Fruit fly (Drosophila melanogaster) S2 (cell line): ENCODE measurements around the gene Rlb1.

Experiments used
- CG8478 ChIP-seq: fragments of >200 bp; optimal IDR thresholded peaks from 2 replicates; lab custom pipeline; 2018
- CTCF ChIP-seq, 2 experiments: fragments of >200 bp; optimal IDR thresholded peaks; 2 replicates each; lab custom pipeline; 2018

The Rlb1 gene

dm6 chr3R:9513052-9513420 lies at the start of gene Rlb1, which contains the start of gene Ras85D:
TSS of gene Rlb1 (plus strand) at chr3R:9513327.
TSS of gene Ras85D (minus strand) at chr3R:9513067.
- TF ChIP-seq CTCF (optimal IDR thresholded peaks at IDR 0.05; lab: Kevin White, UChicago) (no peak), CG8478 (lab: Kevin White, UChicago) (no peak)

- TF ChIP-seq CG8478 (lab: Kevin White, UChicago) (no peak), CTCF (optimal IDR thresholded peaks at IDR 0.05; lab: Kevin White, UChicago) (no peak)
Observed at dm6 chr3R:9468109-9468508, 45.0 kb upstream of the Rlb1 start.

- no peak for TF ChIP-seq CTCF (optimal IDR thresholded peaks at IDR 0.05; lab: Kevin White, UChicago)
- TF ChIP-seq CG8478 (lab: Kevin White, UChicago), result no peak
Observed at dm6 chr3R:9480396-9480795, 32.7 kb upstream of the Rlb1 start.

dm6 chr3R:9487561-9487960 lies 25.6 kb upstream of the Rlb1 start:
- TF ChIP-seq CTCF (optimal IDR thresholded peaks at IDR 0.05; lab: Kevin White, UChicago), result no peak
- TF ChIP-seq CG8478 (lab: Kevin White, UChicago), result no peak

- TF ChIP-seq CG8478 (lab: Kevin White, UChicago) (no peak), CTCF (optimal IDR thresholded peaks at IDR 0.05; lab: Kevin White, UChicago) (no peak)
Observed at dm6 chr3R:9487961-9488360, 25.2 kb upstream of the Rlb1 start.

- TF ChIP-seq CG8478 (lab: Kevin White, UChicago), result no peak
- TF ChIP-seq CTCF (optimal IDR thresholded peaks at IDR 0.05; lab: Kevin White, UChicago), result no peak
Observed at dm6 chr3R:9488493-9488892, 24.6 kb upstream of the Rlb1 start.

- no peak for TF ChIP-seq CTCF (optimal IDR thresholded peaks at IDR 0.05; lab: Kevin White, UChicago)
Observed at dm6 chr3R:9491065-9491567, 22.0 kb upstream of the Rlb1 start.

- TF ChIP-seq CG8478 (lab: Kevin White, UChicago) (no peak), CTCF (optimal IDR thresholded peaks at IDR 0.05; lab: Kevin White, UChicago) (no peak)
Observed at dm6 chr3R:9492100-9492499, 21.0 kb upstream of the Rlb1 start.

- TF ChIP-seq CG8478 (lab: Kevin White, UChicago) (no peak), CTCF (optimal IDR thresholded peaks at IDR 0.05; lab: Kevin White, UChicago) (no peak)
Observed at dm6 chr3R:9493627-9494626, 19.2 kb upstream of the Rlb1 start, which contains the start of gene CG16779. TSS of gene CG16779 (minus strand) at chr3R:9493677.

dm6 chr3R:9494627-9495009 lies 18.5 kb upstream of the Rlb1 start, which contains the start of gene phu:
TSS of gene phu (plus strand) at chr3R:9494801.
- TF ChIP-seq CTCF (optimal IDR thresholded peaks at IDR 0.05; lab: Kevin White, UChicago), result no peak

dm6 chr3R:9496748-9497147 lies 16.4 kb upstream of the Rlb1 start:
- TF ChIP-seq CG8478 (lab: Kevin White, UChicago) (no peak), CTCF (optimal IDR thresholded peaks at IDR 0.05; lab: Kevin White, UChicago) (peak; percentile 43 to 59)

dm6 chr3R:9499238-9499637 lies 13.9 kb upstream of the Rlb1 start:
- TF ChIP-seq CG8478 (lab: Kevin White, UChicago) (no peak), CTCF (optimal IDR thresholded peaks at IDR 0.05; lab: Kevin White, UChicago) (no peak)

- no peak for TF ChIP-seq CG8478 (lab: Kevin White, UChicago)
- TF ChIP-seq CTCF (optimal IDR thresholded peaks at IDR 0.05; lab: Kevin White, UChicago), result no peak
Observed at dm6 chr3R:9500193-9501051, 12.7 kb upstream of the Rlb1 start.

- TF ChIP-seq CTCF (optimal IDR thresholded peaks at IDR 0.05; lab: Kevin White, UChicago) (no peak), CG8478 (lab: Kevin White, UChicago) (no peak)
Observed at dm6 chr3R:9501489-9502415, 11.4 kb upstream of the Rlb1 start.
